Worm (Caenorhabditis elegans): Measurements from ENCODE around the gene aagr-3.

ce11 chrV:9767941-9768340 lies 38.6 kb upstream of the aagr-3 start:
- TF ChIP-seq nhr-11 (tag; optimal IDR thresholded peaks at IDR 0.05) (no peak), lin-13 (GFP tag; optimal IDR thresholded peaks at IDR 0.05) (no peak), elt-3 (tag; optimal IDR thresholded peaks at IDR 0.05) (no peak), R02D3.7 (tag; optimal IDR thresholded peaks at IDR 0.05) (no peak), elt-1 (tag; optimal IDR thresholded peaks at IDR 0.05) (no peak), snpc-4 (tag; optimal IDR thresholded peaks at IDR 0.05) (no peak), nhr-129 (tag; optimal IDR thresholded peaks at IDR 0.05) (no peak), egl-27 (tag; optimal IDR thresholded peaks at IDR 0.05) (no peak), unc-39 (tag; optimal IDR thresholded peaks at IDR 0.05) (no peak), blmp-1 (tag; optimal IDR thresholded peaks at IDR 0.05; ENCODE audit: insufficient read depth) (no peak), mdl-1 (tag; optimal IDR thresholded peaks at IDR 0.05) (no peak), sem-4 (tag; optimal IDR thresholded peaks at IDR 0.05) (no peak), ztf-4 (tag; optimal IDR thresholded peaks at IDR 0.05) (no peak), peb-1 (tag; optimal IDR thresholded peaks at IDR 0.05) (no peak)
